Fruit fly (Drosophila melanogaster) whole organism, embryonic: Measurements from ENCODE around the gene Jon25Bi.
A peak's percentile ranks its signal among the peaks of the same experiment; 100 is the strongest.

Experiments
- Ada2b ChIP-seq: fragments of 200-800 bp; sonication (Bioruptor generic); IDR thresholded peaks from 2 replicates; pipeline ENCODE4 v1.3.6; 2022; ENCODE audit warnings: missing biosample characterization, missing genetic modification characterization
- Asciz ChIP-seq: fragments of 200-800 bp; sonication (Bioruptor generic); optimal IDR thresholded peaks from 2 replicates; lab custom pipeline; 2017; ENCODE audit warnings: missing biosample characterization, mild to moderate bottlenecking, missing genetic modification characterization, missing genetic modification reagents
- B-H1 ChIP-seq: fragments of 200-800 bp; sonication (Bioruptor generic); IDR thresholded peaks from 3 replicates; pipeline ENCODE4 v1.3.6; 2022; ENCODE audit warnings: missing biosample characterization, missing genetic modification characterization
- Blimp-1 ChIP-seq: fragments of 200-800 bp; sonication (Bioruptor generic); optimal IDR thresholded peaks from 3 replicates; lab custom pipeline; 2018; ENCODE audit warnings: missing biosample characterization, missing genetic modification characterization, mild to moderate bottlenecking, moderate library complexity, missing genetic modification reagents
- CG1024 ChIP-seq: fragments of 200-800 bp; sonication (Bioruptor generic); IDR thresholded peaks from 2 replicates; pipeline ENCODE4 v1.3.6; 2022; ENCODE audit warnings: missing biosample characterization, missing genetic modification characterization
- CG11504 ChIP-seq: fragments of 200-800 bp; sonication (Bioruptor generic); optimal IDR thresholded peaks from 3 replicates; lab custom pipeline; 2019; ENCODE audit warnings: missing biosample characterization, mild to moderate bottlenecking, missing genetic modification characterization, moderate library complexity
- CG11560 ChIP-seq: fragments of 200-800 bp; sonication (Bioruptor generic); IDR thresholded peaks from 3 replicates; pipeline ENCODE4 v1.3.6; 2022; ENCODE audit warnings: missing biosample characterization, missing genetic modification characterization
- CG12391 ChIP-seq: fragments of 200-800 bp; sonication (Bioruptor generic); optimal IDR thresholded peaks from 3 replicates; lab custom pipeline; 2018; ENCODE audit warnings: missing biosample characterization, mild to moderate bottlenecking, missing genetic modification characterization, moderate library complexity
- CG15011 ChIP-seq: fragments of 200-800 bp; sonication (Bioruptor generic); optimal IDR thresholded peaks from 3 replicates; lab custom pipeline; 2018; ENCODE audit warnings: missing biosample characterization, mild to moderate bottlenecking, missing genetic modification characterization
- CG17361 ChIP-seq: fragments of 200-800 bp; sonication (Bioruptor generic); IDR thresholded peaks from 3 replicates; pipeline ENCODE4 v1.3.6; 2022; ENCODE audit warnings: missing biosample characterization, missing genetic modification characterization
- CG17568 ChIP-seq: fragments of 200-800 bp; sonication (Bioruptor generic); optimal IDR thresholded peaks from 2 replicates; lab custom pipeline; 2018; ENCODE audit warnings: missing biosample characterization, mild to moderate bottlenecking, missing genetic modification characterization, moderate library complexity
- CG18476 ChIP-seq: fragments of 200-800 bp; sonication (Bioruptor generic); optimal IDR thresholded peaks from 2 replicates; lab custom pipeline; 2016; ENCODE audit warnings: missing biosample characterization, mild to moderate bottlenecking, missing genetic modification characterization
- CG2129 ChIP-seq: fragments of 200-800 bp; sonication (Bioruptor generic); IDR thresholded peaks from 2 replicates; pipeline ENCODE4 v1.3.6; 2022; ENCODE audit warnings: missing biosample characterization, missing genetic modification characterization; ENCODE audit not compliant: partially characterized antibody
- CG3163 ChIP-seq: fragments of 200-800 bp; sonication (Bioruptor generic); optimal IDR thresholded peaks from 3 replicates; lab custom pipeline; 2016; ENCODE audit warnings: missing biosample characterization, missing genetic modification characterization
- CG33557 ChIP-seq: fragments of 200-800 bp; sonication (Bioruptor generic); optimal IDR thresholded peaks from 2 replicates; lab custom pipeline; 2019; ENCODE audit warnings: missing biosample characterization, mild to moderate bottlenecking, missing genetic modification characterization, moderate library complexity
- CG4617 ChIP-seq: fragments of 200-800 bp; sonication (Bioruptor generic); optimal IDR thresholded peaks from 3 replicates; lab custom pipeline; 2016; ENCODE audit warnings: missing biosample characterization, missing genetic modification characterization, borderline replicate concordance
- CG6175 ChIP-seq: fragments of 200-800 bp; sonication (Bioruptor generic); IDR thresholded peaks from 3 replicates; pipeline ENCODE4 v1.3.6; 2022; ENCODE audit warnings: missing biosample characterization, missing genetic modification characterization
- CG7987 ChIP-seq: fragments of 200-800 bp; sonication (Bioruptor generic); optimal IDR thresholded peaks from 2 replicates; lab custom pipeline; 2018; ENCODE audit warnings: missing biosample characterization, mild to moderate bottlenecking, missing genetic modification characterization, moderate library complexity
- CG8290 ChIP-seq, 3 experiments: fragments of 200-800 bp; sonication (Bioruptor generic); optimal IDR thresholded peaks; 2 replicates each; lab custom pipeline; 2016 to 2019; ENCODE audit warnings: missing biosample characterization in 3 of 3, missing genetic modification characterization in 3 of 3, mild to moderate bottlenecking in 2 of 3, moderate library complexity in 1 of 3
- CG8765 ChIP-seq: fragments of 200-800 bp; sonication (Bioruptor generic); IDR thresholded peaks from 2 replicates; pipeline ENCODE4 v1.3.6; 2022; ENCODE audit warnings: missing biosample characterization, missing genetic modification characterization
- CG9797 ChIP-seq: fragments of 200-800 bp; sonication (Bioruptor generic); optimal IDR thresholded peaks from 3 replicates; lab custom pipeline; 2018; ENCODE audit warnings: missing biosample characterization, mild to moderate bottlenecking, missing genetic modification characterization
- Dref ChIP-seq: fragments of 200-800 bp; sonication (Bioruptor generic); IDR thresholded peaks from 2 replicates; pipeline ENCODE4 v1.3.6; 2022; ENCODE audit warnings: missing biosample characterization, missing genetic modification characterization
- Kr ChIP-seq: fragments of 200-800 bp; sonication (Bioruptor generic); optimal IDR thresholded peaks from 2 replicates; lab custom pipeline; 2017; ENCODE audit warnings: missing biosample characterization, mild to moderate bottlenecking, missing genetic modification characterization
- Meics ChIP-seq: fragments of 200-800 bp; sonication (Bioruptor generic); optimal IDR thresholded peaks from 2 replicates; lab custom pipeline; 2017; ENCODE audit warnings: missing biosample characterization, mild to moderate bottlenecking, missing genetic modification characterization
- Nf-YB ChIP-seq: fragments of 200-800 bp; sonication (Bioruptor generic); optimal IDR thresholded peaks from 3 replicates; lab custom pipeline; 2019; ENCODE audit warnings: missing biosample characterization, mild to moderate bottlenecking, missing genetic modification characterization, moderate library complexity
- Oaz ChIP-seq: fragments of 200-800 bp; sonication (Bioruptor generic); IDR thresholded peaks from 2 replicates; pipeline ENCODE4 v1.3.6; 2022; ENCODE audit warnings: missing biosample characterization, missing genetic modification characterization
- Optix ChIP-seq: fragments of 200-800 bp; sonication (Bioruptor generic); IDR thresholded peaks from 3 replicates; pipeline ENCODE4 v1.3.6; 2022; ENCODE audit warnings: missing biosample characterization, missing genetic modification characterization
- Rfx ChIP-seq: fragments of 200-800 bp; sonication (Bioruptor generic); IDR thresholded peaks from 2 replicates; pipeline ENCODE4 v1.3.6; 2022; ENCODE audit warnings: missing biosample characterization, missing genetic modification characterization
- Side ChIP-seq: fragments of 200-800 bp; sonication (Bioruptor generic); optimal IDR thresholded peaks from 2 replicates; lab custom pipeline; 2016; ENCODE audit warnings: missing biosample characterization, missing genetic modification characterization
- Spps ChIP-seq: fragments of 200-800 bp; sonication (Bioruptor generic); optimal IDR thresholded peaks from 2 replicates; lab custom pipeline; 2018; ENCODE audit warnings: missing biosample characterization, mild to moderate bottlenecking, missing genetic modification characterization
- Sry-β ChIP-seq: fragments of 200-800 bp; sonication (Bioruptor generic); optimal IDR thresholded peaks from 2 replicates; lab custom pipeline; 2018; ENCODE audit warnings: missing biosample characterization, mild to moderate bottlenecking, missing genetic modification characterization, moderate library complexity
- Sry-δ ChIP-seq: fragments of 200-800 bp; sonication (Bioruptor generic); optimal IDR thresholded peaks from 2 replicates; lab custom pipeline; 2016; ENCODE audit warnings: missing biosample characterization, missing genetic modification characterization
- Ssrp ChIP-seq: fragments of 200-800 bp; sonication (Bioruptor generic); optimal IDR thresholded peaks from 2 replicates; lab custom pipeline; 2018; ENCODE audit warnings: missing biosample characterization, mild to moderate bottlenecking, missing genetic modification characterization, moderate library complexity
- Xrp1 ChIP-seq: fragments of 200-800 bp; sonication (Bioruptor generic); IDR thresholded peaks from 2 replicates; pipeline ENCODE4 v1.3.6; 2022; ENCODE audit warnings: missing biosample characterization, missing genetic modification characterization
- al ChIP-seq: fragments of 200-800 bp; sonication (Bioruptor generic); IDR thresholded peaks from 2 replicates; pipeline ENCODE4 v1.3.6; 2022; ENCODE audit warnings: missing biosample characterization, missing genetic modification characterization
- ap ChIP-seq: fragments of 200-800 bp; sonication (Bioruptor generic); IDR thresholded peaks from 2 replicates; pipeline ENCODE4 v1.3.6; 2022; ENCODE audit warnings: missing biosample characterization, missing genetic modification characterization
- bab2 ChIP-seq: fragments of 200-800 bp; sonication (Bioruptor generic); optimal IDR thresholded peaks from 2 replicates; lab custom pipeline; 2016; ENCODE audit warnings: missing biosample characterization, missing genetic modification characterization
- fd102C ChIP-seq: fragments of 200-800 bp; sonication (Bioruptor generic); optimal IDR thresholded peaks from 2 replicates; lab custom pipeline; 2018; ENCODE audit warnings: missing biosample characterization, mild to moderate bottlenecking, missing genetic modification characterization, moderate library complexity
- gcm2 ChIP-seq: fragments of 200-800 bp; sonication (Bioruptor generic); optimal IDR thresholded peaks from 2 replicates; lab custom pipeline; 2016; ENCODE audit warnings: missing biosample characterization, missing genetic modification characterization
- gsb ChIP-seq: fragments of 200-800 bp; sonication (Bioruptor generic); IDR thresholded peaks from 2 replicates; pipeline ENCODE4 v1.3.6; 2022; ENCODE audit warnings: missing biosample characterization, missing genetic modification characterization
- her ChIP-seq: fragments of 200-800 bp; sonication (Bioruptor generic); optimal IDR thresholded peaks from 2 replicates; lab custom pipeline; 2016; ENCODE audit warnings: missing biosample characterization, missing genetic modification characterization
- hkb ChIP-seq, 2 experiments: fragments of 200-800 bp in 1 of 2; fragments of >200 bp in 1 of 2; sonication (Bioruptor generic) in 1 of 2; IDR thresholded peaks in 1 of 2; optimal IDR thresholded peaks in 1 of 2; 2 replicates each; pipeline versions ENCODE4 v1.3.6 to Lab custom; 2017 to 2022; ENCODE audit warnings: missing biosample characterization in 1 of 2, missing genetic modification characterization in 1 of 2
- nau ChIP-seq: fragments of 200-800 bp; sonication (Bioruptor generic); optimal IDR thresholded peaks from 3 replicates; lab custom pipeline; 2017; ENCODE audit warnings: missing biosample characterization, mild to moderate bottlenecking, missing genetic modification characterization, missing genetic modification reagents
- nerfin-1 ChIP-seq: fragments of 200-800 bp; sonication (Bioruptor generic); optimal IDR thresholded peaks from 3 replicates; lab custom pipeline; 2019; ENCODE audit warnings: missing biosample characterization, mild to moderate bottlenecking, missing genetic modification characterization, moderate library complexity
- pan ChIP-seq, 4 experiments: fragments of >200 bp in 3 of 4; fragments of 200-800 bp in 1 of 4; sonication (Bioruptor generic) in 1 of 4; optimal IDR thresholded peaks in 3 of 4; IDR thresholded peaks in 1 of 4; 2 replicates each; pipeline versions ENCODE4 v1.3.6 to Lab custom; 2017 to 2022; ENCODE audit warnings: missing biosample characterization in 2 of 4, missing genetic modification characterization in 2 of 4, mixed read lengths in 1 of 4
- sens-2 ChIP-seq: fragments of 200-800 bp; sonication (Bioruptor generic); IDR thresholded peaks from 2 replicates; pipeline ENCODE4 v1.3.6; 2022; ENCODE audit warnings: missing biosample characterization, missing genetic modification characterization
- toy ChIP-seq: fragments of 200-800 bp; sonication (Bioruptor generic); IDR thresholded peaks from 2 replicates; pipeline ENCODE4 v1.3.6; 2022; ENCODE audit warnings: missing biosample characterization, missing genetic modification characterization
- unpg ChIP-seq: fragments of 200-800 bp; sonication (Bioruptor generic); optimal IDR thresholded peaks from 3 replicates; lab custom pipeline; 2018; ENCODE audit warnings: missing biosample characterization, mild to moderate bottlenecking, missing genetic modification characterization, moderate library complexity
- wdn ChIP-seq: fragments of 200-800 bp; sonication (Bioruptor generic); IDR thresholded peaks from 2 replicates; pipeline ENCODE4 v1.3.6; 2022; ENCODE audit warnings: missing biosample characterization, missing genetic modification characterization

Jon25Bi gene

dm6 chr2L:4973731-4974415 lies 18.9 kb upstream of the Jon25Bi start, which contains the start of gene mRpL28 (continued):
- no peak for TF ChIP-seq CG8290 (GFP tag; optimal IDR thresholded peaks at IDR 0.05; lab: Kevin White, UChicago)
- no peak for TF ChIP-seq CG8290 (tag; optimal IDR thresholded peaks at IDR 0.05; lab: Kevin White, UChicago)
- no peak for TF ChIP-seq Dref (GFP tag; lab: Robert Waterston, UW)
- no peak for TF ChIP-seq gsb (GFP tag; lab: Robert Waterston, UW)
- TF ChIP-seq CG9797 (GFP tag; lab: Kevin White, UChicago), result peak; percentile 21
- TF ChIP-seq CG15011, result no peak
- no peak for TF ChIP-seq toy (GFP tag; lab: Robert Waterston, UW)
- TF ChIP-seq CG11560 (tag; lab: Robert Waterston, UW), result no peak
- no peak for TF ChIP-seq hkb (optimal IDR thresholded peaks at IDR 0.05; lab: Kevin White, UChicago)
- no peak for TF ChIP-seq hkb (GFP tag; IDR thresholded peaks at IDR 0.05; lab: Robert Waterston, UW)
- no peak for TF ChIP-seq Rfx (GFP tag; lab: Robert Waterston, UW)
- TF ChIP-seq her (GFP tag; lab: Kevin White, UChicago), result no peak
- no peak for TF ChIP-seq CG11504 (tag; lab: Kevin White, UChicago)
- no peak for TF ChIP-seq fd102C
- no peak for TF ChIP-seq CG17361 (GFP tag; lab: Robert Waterston, UW)
- no peak for TF ChIP-seq CG17568 (GFP tag; lab: Kevin White, UChicago)
- no peak for TF ChIP-seq Spps
- TF ChIP-seq CG33557, result no peak
- TF ChIP-seq pan (optimal IDR thresholded peaks at IDR 0.05; lab: Kevin White, UChicago), result no peak
- TF ChIP-seq pan (GFP tag; optimal IDR thresholded peaks at IDR 0.05 in 1 of 2, IDR thresholded peaks at IDR 0.05 in 1 of 2), result no peak
- no peak for TF ChIP-seq nerfin-1 (tag; lab: Kevin White, UChicago)
- TF ChIP-seq CG6175, result no peak
- TF ChIP-seq Sry-δ (GFP tag; lab: Kevin White, UChicago), result no peak
- TF ChIP-seq CG3163 (GFP tag; lab: Kevin White, UChicago), result no peak
- no peak for TF ChIP-seq CG18476
- no peak for TF ChIP-seq ap (GFP tag; lab: Robert Waterston, UW)
- TF ChIP-seq CG8765 (GFP tag; lab: Robert Waterston, UW), result no peak
- no peak for TF ChIP-seq bab2 (GFP tag; lab: Kevin White, UChicago)
- TF ChIP-seq Kr, result no peak
- TF ChIP-seq nau (GFP tag; lab: Kevin White, UChicago), result no peak
- peak; percentile 10 for TF ChIP-seq Sry-β (GFP tag; lab: Kevin White, UChicago)
- TF ChIP-seq al (GFP tag; lab: Robert Waterston, UW), result no peak
- TF ChIP-seq Xrp1 (GFP tag; lab: Robert Waterston, UW), result no peak
- no peak for TF ChIP-seq B-H1 (GFP tag; lab: Robert Waterston, UW)
- no peak for TF ChIP-seq wdn (GFP tag; lab: Robert Waterston, UW)
- TF ChIP-seq CG7987 (GFP tag; lab: Kevin White, UChicago), result no peak
- TF ChIP-seq gcm2 (GFP tag; lab: Kevin White, UChicago), result no peak
- no peak for TF ChIP-seq Oaz (GFP tag; lab: Robert Waterston, UW)
- TF ChIP-seq Ada2b (GFP tag; lab: Robert Waterston, UW), result no peak
- TF ChIP-seq Nf-YB, result no peak
- no peak for TF ChIP-seq Optix (GFP tag; lab: Robert Waterston, UW)
- no peak for TF ChIP-seq Ssrp (tag; lab: Kevin White, UChicago)
- TF ChIP-seq unpg, result peak; percentile 20
- TF ChIP-seq CG2129 (GFP tag; lab: Robert Waterston, UW), result no peak
- TF ChIP-seq Side (GFP tag; lab: Kevin White, UChicago), result no peak
- no peak for TF ChIP-seq sens-2 (GFP tag; lab: Robert Waterston, UW)
- TF ChIP-seq CG1024 (GFP tag; lab: Robert Waterston, UW), result no peak
- no peak for TF ChIP-seq Blimp-1 (GFP tag; lab: Kevin White, UChicago)
- TF ChIP-seq CG4617 (GFP tag; lab: Kevin White, UChicago), result peak; percentile 54
- no peak for TF ChIP-seq Asciz (GFP tag; lab: Kevin White, UChicago)
- TF ChIP-seq CG12391 (tag; lab: Kevin White, UChicago), result peak; percentile 40
- TF ChIP-seq Meics, result no peak
